Worm (Caenorhabditis elegans) whole organism, L3 larva: ENCODE results near the gene zzz-1.

Source experiments
- ZK546.5 ChIP-seq: sonication (generic microtip); optimal IDR thresholded peaks from 2 replicates; lab custom pipeline; 2017; ENCODE audit warnings: missing biosample characterization, missing genetic modification characterization
- ama-1 ChIP-seq: fragments of 150-350 bp; optimal IDR thresholded peaks from 2 replicates; lab custom pipeline; 2018
- egl-27 ChIP-seq: sonication (generic microtip); optimal IDR thresholded peaks from 4 replicates; lab custom pipeline; 2017; ENCODE audit warnings: missing biosample characterization, missing genetic modification reagents, missing genetic modification characterization
- elt-3 ChIP-seq, 3 experiments: fragments of 150-350 bp in 1 of 3; sonication (generic microtip) in 2 of 3; optimal IDR thresholded peaks; 2 replicates in 2 of 3; 4 replicates in 1 of 3; lab custom pipeline; 2014 to 2017; ENCODE audit warnings: missing biosample characterization in 3 of 3, missing genetic modification characterization in 3 of 3
- fkh-10 ChIP-seq: sonication (generic microtip); optimal IDR thresholded peaks from 2 replicates; lab custom pipeline; 2017; ENCODE audit warnings: missing biosample characterization, missing genetic modification reagents, missing genetic modification characterization
- hmg-11 ChIP-seq: sonication (generic microtip); optimal IDR thresholded peaks from 2 replicates; lab custom pipeline; 2016; ENCODE audit warnings: missing genetic modification characterization, missing compliant biosample characterization
- lin-15B ChIP-seq: fragments of 150-350 bp; optimal IDR thresholded peaks from 2 replicates; lab custom pipeline; 2014; ENCODE audit warnings: missing biosample characterization, missing genetic modification characterization
- nhr-11 ChIP-seq: fragments of 150-350 bp; optimal IDR thresholded peaks from 2 replicates; lab custom pipeline; 2014; ENCODE audit warnings: missing biosample characterization, missing genetic modification characterization
- nhr-23 ChIP-seq: fragments of 150-350 bp; optimal IDR thresholded peaks from 2 replicates; lab custom pipeline; 2014; ENCODE audit warnings: missing biosample characterization, missing genetic modification reagents, missing genetic modification characterization
- nhr-77 ChIP-seq: fragments of 150-350 bp; optimal IDR thresholded peaks from 2 replicates; lab custom pipeline; 2014; ENCODE audit warnings: missing biosample characterization, missing genetic modification characterization
- snpc-4 ChIP-seq: fragments of 150-350 bp; optimal IDR thresholded peaks from 2 replicates; lab custom pipeline; 2014; ENCODE audit warnings: missing biosample characterization, missing genetic modification characterization
- unc-39 ChIP-seq: sonication (generic microtip); optimal IDR thresholded peaks from 4 replicates; lab custom pipeline; 2017; ENCODE audit warnings: missing biosample characterization, missing genetic modification characterization
- zag-1 ChIP-seq: fragments of 150-350 bp; optimal IDR thresholded peaks from 2 replicates; lab custom pipeline; 2014; ENCODE audit warnings: missing biosample characterization, missing genetic modification characterization

- TF ChIP-seq ama-1 (lab: Kevin White, UChicago): no peak
- no peak for TF ChIP-seq fkh-10 (GFP tag; lab: Kevin White, UChicago)
- no peak for TF ChIP-seq elt-3 (tag; optimal IDR thresholded peaks at IDR 0.05; lab: Kevin White, UChicago)
- TF ChIP-seq snpc-4 (tag; lab: Kevin White, UChicago): no peak
- TF ChIP-seq hmg-11: no peak
- no peak for TF ChIP-seq nhr-77 (tag; lab: Kevin White, UChicago)
- TF ChIP-seq egl-27 (tag; lab: Kevin White, UChicago): no peak
- no peak for TF ChIP-seq nhr-11
- TF ChIP-seq zag-1 (tag; lab: Kevin White, UChicago): no peak
- TF ChIP-seq nhr-23 (tag; lab: Kevin White, UChicago): no peak
- TF ChIP-seq unc-39 (tag; lab: Kevin White, UChicago): no peak
- TF ChIP-seq ZK546.5 (tag; lab: Kevin White, UChicago): no peak
- TF ChIP-seq lin-15B (tag; lab: Kevin White, UChicago): no peak
Measured at ce11 chrV:10947930-10948329, 39.0 kb upstream of the zzz-1 start, which contains the start of gene F17C11.2.
